Worm (Caenorhabditis elegans) whole organism, L4 larva: ENCODE data around the gene dmsr-11.

Source experiments
- aha-1 ChIP-seq: fragments of 150-350 bp; peaks from one replicate; lab custom pipeline; 2014; ENCODE audit warnings: missing biosample characterization, missing genetic modification characterization
- ceh-28 ChIP-seq: fragments of 150-350 bp; optimal IDR thresholded peaks from 2 replicates; lab custom pipeline; 2014; ENCODE audit warnings: missing biosample characterization, missing genetic modification reagents, missing genetic modification characterization
- daf-16 ChIP-seq, 3 experiments: sonication (generic microtip); optimal IDR thresholded peaks; 2 replicates each; lab custom pipeline; 2016 to 2017; ENCODE audit warnings: missing genetic modification characterization in 3 of 3, missing genetic modification reagents in 3 of 3, mild to moderate bottlenecking in 2 of 3, missing compliant biosample characterization in 2 of 3, missing biosample characterization in 1 of 3, moderate library complexity in 1 of 3
- fkh-10 ChIP-seq: fragments of 150-350 bp; optimal IDR thresholded peaks from 2 replicates; lab custom pipeline; 2014; ENCODE audit warnings: missing biosample characterization, missing genetic modification reagents, missing genetic modification characterization
- hif-1 ChIP-seq, 2 experiments: sonication (generic microtip); optimal IDR thresholded peaks; 2 replicates each; lab custom pipeline; 2016 to 2017; ENCODE audit warnings: missing compliant biosample characterization in 2 of 2, missing genetic modification characterization in 2 of 2, missing genetic modification reagents in 2 of 2, missing genotype in 2 of 2, mild to moderate bottlenecking in 1 of 2
- mdl-1 ChIP-seq, 2 experiments: fragments of 150-350 bp in 1 of 2; sonication (generic microtip) in 1 of 2; optimal IDR thresholded peaks; 2 replicates each; lab custom pipeline; 2014 to 2017; ENCODE audit warnings: missing biosample characterization in 2 of 2, missing genetic modification characterization in 2 of 2
- nhr-76 ChIP-seq: fragments of 150-350 bp; optimal IDR thresholded peaks from 2 replicates; lab custom pipeline; 2014; ENCODE audit warnings: missing biosample characterization, missing genetic modification characterization
- skn-1 ChIP-seq: fragments of 150-350 bp; optimal IDR thresholded peaks from 2 replicates; lab custom pipeline; 2014; ENCODE audit warnings: missing biosample characterization, missing genetic modification characterization
- unc-39 ChIP-seq: sonication (generic microtip); optimal IDR thresholded peaks from 2 replicates; lab custom pipeline; 2017; ENCODE audit warnings: missing biosample characterization, missing genetic modification characterization

DNA sequence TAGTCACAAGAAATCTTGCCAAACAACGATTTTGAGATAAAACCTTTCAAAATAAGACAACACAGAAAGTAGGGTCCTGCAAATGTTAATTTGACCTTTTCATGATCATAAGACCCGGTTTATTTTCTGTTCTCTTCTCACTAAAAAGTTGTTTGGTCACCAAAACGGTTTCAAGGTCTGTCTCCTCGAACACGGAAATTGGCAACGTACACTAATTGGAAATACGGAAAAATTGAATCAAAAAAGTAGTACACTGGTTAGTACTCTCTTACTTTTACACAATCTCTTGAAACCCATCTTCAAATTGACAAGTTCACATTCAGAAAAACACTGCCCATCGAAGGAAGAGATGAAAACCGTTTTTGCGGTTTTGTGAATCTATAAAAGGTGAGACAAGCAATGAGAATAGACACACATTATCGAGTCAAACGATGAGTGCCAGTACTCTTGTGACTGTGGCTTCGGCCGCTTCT is 26.9 kb upstream of the dmsr-11 start, which contains the start of gene col-142:
- TF ChIP-seq daf-16 (GFP tag; optimal IDR thresholded peaks at IDR 0.05; lab: Kevin White, UChicago): no peak
- TF ChIP-seq daf-16 (tag; optimal IDR thresholded peaks at IDR 0.05; lab: Kevin White, UChicago): no peak
- no peak for TF ChIP-seq ceh-28 (tag; lab: Kevin White, UChicago)
- TF ChIP-seq fkh-10 (GFP tag; lab: Kevin White, UChicago): no peak
- no peak for TF ChIP-seq nhr-76
- TF ChIP-seq aha-1 (tag; lab: Kevin White, UChicago): no peak
- no peak for TF ChIP-seq hif-1 (tag; optimal IDR thresholded peaks at IDR 0.05; lab: Kevin White, UChicago)
- no peak for TF ChIP-seq skn-1 (tag; lab: Kevin White, UChicago)
- TF ChIP-seq unc-39: no peak
- no peak for TF ChIP-seq mdl-1 (tag; optimal IDR thresholded peaks at IDR 0.05; lab: Kevin White, UChicago)
